Worm (Caenorhabditis elegans): ENCODE results near the gene zhp-4.
"Not testable (repeated sequence)": the region's sequence is repeated elsewhere in the genome, so short reads cannot be mapped to it uniquely, and the experiment has no call there.

Gene zhp-4

ce11 chrV:19101589-19102201 is at the start of gene zhp-4:
zhp-4 (minus strand) TSS chrV:19101786.
- TF ChIP-seq hmg-1.2 (GFP tag; IDR thresholded peaks at IDR 0.05); F22D6.2 (tag; optimal IDR thresholded peaks at IDR 0.05); rcor-1 (GFP tag; IDR thresholded peaks at IDR 0.05): not testable (repeated sequence)

ce11 chrV:19149057-19149456 is 47.5 kb upstream of the zhp-4 start, which contains the start of gene Y39B6A.7:
Y39B6A.7 (minus strand) TSS chrV:19149157.
- TF ChIP-seq aptf-3 (GFP tag; IDR thresholded peaks at IDR 0.05) = no peak
- no peak for TF ChIP-seq gei-17 (GFP tag; optimal IDR thresholded peaks at IDR 0.05)
- TF ChIP-seq repo-1 (tag; optimal IDR thresholded peaks at IDR 0.05) = no peak
- no peak for TF ChIP-seq dpff-1 (tag; optimal IDR thresholded peaks at IDR 0.05)
- TF ChIP-seq ama-1 (optimal IDR thresholded peaks at IDR 0.05) = no peak
- TF ChIP-seq ama-1 (GFP tag; optimal IDR thresholded peaks at IDR 0.05) = no peak
- TF ChIP-seq ztf-6 (GFP tag; IDR thresholded peaks at IDR 0.05) = no peak
- no peak for TF ChIP-seq ceh-27 (GFP tag; optimal IDR thresholded peaks at IDR 0.05)
- no peak for TF ChIP-seq D2030.7 (GFP tag; IDR thresholded peaks at IDR 0.05)
- no peak for TF ChIP-seq nfya-2 (GFP tag; IDR thresholded peaks at IDR 0.05)
- no peak for TF ChIP-seq madf-6 (GFP tag; IDR thresholded peaks at IDR 0.05)
- TF ChIP-seq F37B4.10 (GFP tag; IDR thresholded peaks at IDR 0.05) = no peak
- no peak for TF ChIP-seq lin-40 (tag; optimal IDR thresholded peaks at IDR 0.05)
- TF ChIP-seq F55B11.4 (tag; optimal IDR thresholded peaks at IDR 0.05; ENCODE audit: borderline replicate concordance, insufficient read depth) = no peak
- no peak for TF ChIP-seq tbp1 (GFP tag; optimal IDR thresholded peaks at IDR 0.05)
- no peak for TF ChIP-seq snpc-1.3 (tag; optimal IDR thresholded peaks at IDR 0.05; ENCODE audit: insufficient read depth)
- TF ChIP-seq hmg-20 (GFP tag; IDR thresholded peaks at IDR 0.05) = no peak
- no peak for TF ChIP-seq lir-1 (GFP tag; conservative IDR thresholded peaks at IDR 0.05)
- no peak for TF ChIP-seq lag-1 (GFP tag; IDR thresholded peaks at IDR 0.05)
- TF ChIP-seq nhr-27 (tag; optimal IDR thresholded peaks at IDR 0.05) = no peak
- no peak for TF ChIP-seq atf-7 (tag; optimal IDR thresholded peaks at IDR 0.05)

- no peak for TF ChIP-seq ceh-91 (GFP tag; IDR thresholded peaks at IDR 0.05)
- TF ChIP-seq zfh-2 (GFP tag; conservative IDR thresholded peaks at IDR 0.05) = peak; percentile 46
- peak; percentile 71 for TF ChIP-seq ztf-18 (tag; optimal IDR thresholded peaks at IDR 0.05)
These were observed 46.8 kb upstream of the zhp-4 start for ce11 chrV:19148350-19148749.

- no peak for TF ChIP-seq ceh-58 (GFP tag; IDR thresholded peaks at IDR 0.05)
- TF ChIP-seq T07F8.4 (tag; optimal IDR thresholded peaks at IDR 0.05) = no peak
- TF ChIP-seq nhr-90 (tag; optimal IDR thresholded peaks at IDR 0.05) = peak; percentile 21
- TF ChIP-seq him-1 (tag; optimal IDR thresholded peaks at IDR 0.05) = peak; percentile 2
- no peak for TF ChIP-seq rcor-1 (GFP tag; IDR thresholded peaks at IDR 0.05)
- no peak for TF ChIP-seq unc-130 (GFP tag; optimal IDR thresholded peaks at IDR 0.05)
- TF ChIP-seq ztf-22 (GFP tag; optimal IDR thresholded peaks at IDR 0.05) = no peak
- TF ChIP-seq F22D6.2 (tag; optimal IDR thresholded peaks at IDR 0.05) = no peak
- TF ChIP-seq snpc-1.1 (tag; optimal IDR thresholded peaks at IDR 0.05; ENCODE audit: insufficient read depth) = no peak
- no peak for TF ChIP-seq B0336.3 (GFP tag; IDR thresholded peaks at IDR 0.05)
- 0 out of 2 replicates have a peak, but pooled peaks have one; percentile 35 for TF ChIP-seq bed-2 (GFP tag; IDR thresholded peaks at IDR 0.05)
- TF ChIP-seq aptf-3 (GFP tag; IDR thresholded peaks at IDR 0.05) = no peak
- no peak for TF ChIP-seq ceh-40 (GFP tag; IDR thresholded peaks at IDR 0.05)
- no peak for TF ChIP-seq ekl-4 (GFP tag; IDR thresholded peaks at IDR 0.05)
- no peak for TF ChIP-seq K11D2.4 (GFP tag; IDR thresholded peaks at IDR 0.05)
- TF ChIP-seq nhr-80 (tag; optimal IDR thresholded peaks at IDR 0.05) = no peak
- peak; percentile 71 for TF ChIP-seq B0261.1 (tag; optimal IDR thresholded peaks at IDR 0.05)
- TF ChIP-seq hmg-1.2 (GFP tag; IDR thresholded peaks at IDR 0.05) = peak; percentile 65
- TF ChIP-seq die-1 (tag; optimal IDR thresholded peaks at IDR 0.05) = peak; percentile 18
- TF ChIP-seq akir-1 (GFP tag; optimal IDR thresholded peaks at IDR 0.05) = no peak
- peak; percentile 87 for TF ChIP-seq tbp1 (GFP tag; optimal IDR thresholded peaks at IDR 0.05)
- TF ChIP-seq rec-8 (tag; optimal IDR thresholded peaks at IDR 0.05) = peak in 1 of 2 experiments; percentile 33
These were observed 41.0 kb upstream of the zhp-4 start for ce11 chrV:19142595-19142994.

Measured in whole organism, young adult.